Fruit fly (Drosophila melanogaster) ovary, adult (tissue): ENCODE data around the gene CG12316.

Experiments
- CG17801 ChIP-seq: fragments of 200-800 bp; optimal IDR thresholded peaks from 2 replicates; lab custom pipeline; 2019; ENCODE audit warnings: missing biosample characterization, mild to moderate bottlenecking, missing genetic modification characterization, moderate library complexity; ENCODE audit not compliant: partially characterized antibody

CG12316 gene

dm6 chr3L:15098659-15099512 lies 37.8 kb downstream of the CG12316 start:
- TF ChIP-seq CG17801 (GFP tag; lab: Kevin White, UChicago) = peak; percentile 86

dm6 chr3L:15097878-15098520 lies 38.7 kb downstream of the CG12316 start, which contains the start of gene Ctps:
Gene Ctps (plus strand): TSS chr3L:15097914.
- TF ChIP-seq CG17801 (GFP tag; lab: Kevin White, UChicago) = no peak

DNA sequence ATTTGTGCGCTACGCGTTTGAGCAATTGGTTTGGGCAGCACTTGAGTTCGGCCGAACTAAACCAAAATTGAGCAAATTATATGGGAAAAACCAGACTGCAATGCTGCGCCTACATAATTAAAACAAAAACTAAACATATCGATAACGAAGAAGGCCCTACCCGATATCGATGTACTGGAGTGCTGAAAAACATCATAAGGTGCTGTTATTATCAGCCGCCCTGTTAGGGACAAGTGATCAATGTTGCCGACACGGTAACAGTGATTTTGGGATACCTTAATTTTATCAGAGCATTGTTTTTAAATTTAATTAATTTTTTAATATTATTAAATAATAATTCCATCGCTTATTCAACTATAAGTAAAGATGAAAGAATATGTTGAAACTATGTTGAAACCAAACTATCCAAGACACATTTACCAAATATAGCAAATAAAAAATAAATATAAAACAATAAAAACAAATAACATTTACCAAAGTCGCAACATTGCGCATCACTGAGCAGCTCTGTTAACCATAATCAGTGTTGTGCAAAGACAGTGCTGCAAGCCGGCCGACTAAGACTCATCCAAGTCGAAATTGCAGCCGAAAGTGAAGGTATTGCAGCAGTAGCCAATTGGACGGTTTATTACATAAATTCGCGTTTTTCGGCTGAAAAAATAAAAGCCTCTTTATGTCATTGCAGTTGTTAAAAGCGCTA lies 42.0 kb downstream of the CG12316 start, which contains the start of the genes sstn, Plp and GlyRS:
Gene sstn, minus strand, starts transcription at position 131 of the 700 bp plus-strand sequence.
Gene Plp, minus strand, starts transcription at position 136 of the 700 bp plus-strand sequence.
Gene GlyRS, plus strand, starts transcription at position 554 of the 700 bp plus-strand sequence.
- no peak for TF ChIP-seq CG17801 (GFP tag; lab: Kevin White, UChicago)

- TF ChIP-seq CG17801 (GFP tag; lab: Kevin White, UChicago) = peak; percentile 44
Measured at dm6 chr3L:15093929-15094588, 42.7 kb downstream of the CG12316 start.

dm6 chr3L:15089887-15090679 lies 46.7 kb downstream of the CG12316 start:
- TF ChIP-seq CG17801 (GFP tag; lab: Kevin White, UChicago) = no peak

DNA sequence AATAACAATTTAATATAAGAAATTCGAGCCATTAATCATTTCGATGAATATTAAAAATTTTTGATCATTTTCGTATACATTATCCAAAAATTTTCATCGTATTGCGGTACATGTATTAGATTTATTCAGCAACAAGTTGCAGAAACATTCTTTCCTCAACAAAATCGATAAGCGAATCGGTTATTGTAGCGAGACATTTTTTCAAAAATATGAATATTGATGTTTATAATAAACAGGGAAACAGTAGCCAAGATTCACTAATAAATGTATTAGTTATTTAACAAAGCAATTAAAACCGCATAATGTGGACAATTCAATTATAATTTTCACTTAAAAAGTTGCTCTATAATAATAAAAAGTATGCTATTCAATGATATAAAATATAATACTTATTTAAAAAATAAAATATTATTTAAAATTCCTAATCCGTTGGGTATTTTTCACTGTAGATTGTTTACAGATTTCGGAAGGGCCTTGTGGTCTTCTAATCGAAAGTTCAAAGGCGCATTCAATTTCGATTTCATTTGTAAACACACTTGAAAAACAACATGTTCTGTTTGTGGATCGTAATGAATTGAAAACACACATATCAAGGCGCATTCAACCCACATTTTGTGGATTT lies 47.5 kb downstream of the CG12316 start:
- TF ChIP-seq CG17801 (GFP tag; lab: Kevin White, UChicago) = no peak

DNA sequence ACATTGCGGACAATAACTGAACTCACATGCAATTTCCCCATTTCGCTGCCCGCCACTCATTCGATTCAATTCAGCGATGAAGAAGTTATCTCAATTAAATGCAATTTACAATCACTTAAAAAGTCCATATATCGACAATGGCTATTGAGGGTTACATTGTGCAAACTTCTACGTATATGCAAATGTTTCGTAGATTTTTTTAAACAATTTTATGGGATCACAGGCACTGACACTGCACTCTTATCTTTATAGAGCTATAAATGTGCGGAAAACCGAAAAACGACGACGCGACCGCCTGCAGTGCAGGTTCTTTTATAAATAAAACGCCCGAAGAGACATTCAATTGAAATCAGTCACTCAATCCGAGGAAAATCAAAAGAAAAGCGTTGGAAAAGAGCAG lies 48.4 kb downstream of the CG12316 start:
- TF ChIP-seq CG17801 (GFP tag; lab: Kevin White, UChicago) = no peak

DNA sequence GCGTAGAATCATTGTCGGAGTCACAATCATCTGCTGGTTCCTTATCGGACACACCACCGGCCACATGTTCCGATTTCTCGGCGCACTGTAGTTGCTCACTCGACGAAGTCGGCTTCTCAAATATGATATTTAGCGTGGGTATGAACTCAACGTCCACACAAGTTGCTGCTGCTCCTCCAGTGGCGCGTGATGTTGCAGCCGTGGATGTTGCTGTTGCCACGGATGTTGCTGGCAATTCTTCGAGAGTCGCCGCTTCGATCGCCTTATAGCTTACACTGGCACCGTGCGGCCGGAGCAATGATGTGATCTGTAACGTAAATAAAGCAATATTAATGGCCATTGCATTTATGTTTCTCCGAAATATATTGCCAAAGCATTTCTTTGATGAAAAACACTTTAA lies 52.4 kb downstream of the CG12316 start:
- no peak for TF ChIP-seq CG17801 (GFP tag; lab: Kevin White, UChicago)
